Fruit fly (Drosophila melanogaster) whole organism, prepupa: ENCODE results near the gene Corp.
A peak's percentile ranks its signal among the peaks of the same experiment; 100 is the strongest.

Experiments used
- Blimp-1 ChIP-seq: fragments of 200-800 bp; sonication (Bioruptor generic); optimal IDR thresholded peaks from 3 replicates; lab custom pipeline; 2017; ENCODE audit warnings: missing biosample characterization, missing genetic modification characterization, mild to moderate bottlenecking, moderate library complexity, missing genetic modification reagents
- CG10631 ChIP-seq: fragments of 200-800 bp; sonication (Bioruptor generic); optimal IDR thresholded peaks from 2 replicates; lab custom pipeline; 2016; ENCODE audit warnings: missing biosample characterization, missing genetic modification characterization
- CG11902 ChIP-seq: fragments of 200-800 bp; sonication (Bioruptor generic); optimal IDR thresholded peaks from 3 replicates; lab custom pipeline; 2016; ENCODE audit warnings: missing biosample characterization, missing genetic modification characterization
- CG1621 ChIP-seq: fragments of 200-800 bp; sonication (Bioruptor generic); optimal IDR thresholded peaks from 3 replicates; lab custom pipeline; 2018; ENCODE audit warnings: missing biosample characterization, mild to moderate bottlenecking, missing genetic modification characterization
- CG3032 ChIP-seq: fragments of 200-800 bp; optimal IDR thresholded peaks from 2 replicates; lab custom pipeline; 2019; ENCODE audit warnings: missing biosample characterization, mild to moderate bottlenecking, missing genetic modification characterization, moderate library complexity
- CG32006 ChIP-seq: fragments of 200-800 bp; sonication (Bioruptor generic); optimal IDR thresholded peaks from 3 replicates; lab custom pipeline; 2017; ENCODE audit warnings: missing biosample characterization, mild to moderate bottlenecking, missing genetic modification characterization
- CG6854 ChIP-seq: fragments of 200-800 bp; sonication (Bioruptor generic); optimal IDR thresholded peaks from 2 replicates; lab custom pipeline; 2017; ENCODE audit warnings: missing biosample characterization, mild to moderate bottlenecking, missing genetic modification characterization
- CG7368 ChIP-seq: fragments of 200-800 bp; sonication (Bioruptor generic); optimal IDR thresholded peaks from 3 replicates; lab custom pipeline; 2016; ENCODE audit warnings: missing biosample characterization, missing genetic modification characterization
- CG8119 ChIP-seq: fragments of 200-800 bp; sonication (Bioruptor generic); IDR thresholded peaks from 3 replicates; pipeline ENCODE4 v1.3.6; 2022; ENCODE audit warnings: missing biosample characterization, missing genetic modification characterization
- CG9139 ChIP-seq: fragments of 200-800 bp; sonication (Bioruptor generic); optimal IDR thresholded peaks from 3 replicates; lab custom pipeline; 2017; ENCODE audit warnings: missing biosample characterization, mild to moderate bottlenecking, missing genetic modification characterization
- Eip78C ChIP-seq: fragments of 200-800 bp; sonication (Bioruptor generic); peaks from one replicate; lab custom pipeline; 2016; ENCODE audit warnings: missing biosample characterization, missing genetic modification characterization
- Hr39 ChIP-seq: fragments of 200-800 bp; sonication (Bioruptor generic); optimal IDR thresholded peaks from 2 replicates; lab custom pipeline; 2016; ENCODE audit warnings: missing biosample characterization, missing genetic modification characterization
- Lpt ChIP-seq: fragments of 200-800 bp; sonication (Bioruptor generic); optimal IDR thresholded peaks from 3 replicates; lab custom pipeline; 2016; ENCODE audit warnings: missing biosample characterization, missing genetic modification characterization
- OdsH ChIP-seq: fragments of 200-800 bp; sonication (Bioruptor generic); optimal IDR thresholded peaks from 3 replicates; lab custom pipeline; 2016; ENCODE audit warnings: missing biosample characterization, missing genetic modification characterization
- Sox14 ChIP-seq: fragments of 200-800 bp; sonication (Bioruptor generic); optimal IDR thresholded peaks from 3 replicates; lab custom pipeline; 2016; ENCODE audit warnings: missing biosample characterization, missing genetic modification characterization
- spab ChIP-seq: fragments of 200-800 bp; sonication (Bioruptor generic); optimal IDR thresholded peaks from 2 replicates; lab custom pipeline; 2017; ENCODE audit warnings: missing biosample characterization, mild to moderate bottlenecking, missing genetic modification characterization, missing genetic modification reagents
- svp ChIP-seq: fragments of 200-800 bp; sonication (Bioruptor generic); peaks from one replicate; lab custom pipeline; 2016; ENCODE audit warnings: missing biosample characterization, missing genetic modification characterization
- topi ChIP-seq: fragments of 200-800 bp; sonication (Bioruptor generic); optimal IDR thresholded peaks from 3 replicates; lab custom pipeline; 2016; ENCODE audit warnings: missing biosample characterization, missing genetic modification characterization
- vri ChIP-seq: fragments of 200-800 bp; sonication (Bioruptor generic); optimal IDR thresholded peaks from 3 replicates; lab custom pipeline; 2016; ENCODE audit warnings: missing biosample characterization, mild to moderate bottlenecking, missing genetic modification characterization

Gene Corp

dm6 chrX:8229918-8230699, 41.1 kb downstream of the Corp start (continued):
- 0 out of 3 replicates have a peak, but pooled peaks have one; percentile 14 for TF ChIP-seq CG8119 (GFP tag; lab: Robert Waterston, UW)
- no peak for TF ChIP-seq svp
- peak; percentile 20 for TF ChIP-seq CG6854
- peak; percentile 34 for TF ChIP-seq CG1621 (tag; lab: Kevin White, UChicago)
- TF ChIP-seq Hr39 (GFP tag; lab: Kevin White, UChicago) = no peak
- no peak for TF ChIP-seq CG11902 (GFP tag; lab: Kevin White, UChicago)
- peak; percentile 79 for TF ChIP-seq Eip78C
- TF ChIP-seq vri (GFP tag; lab: Kevin White, UChicago) = peak; percentile 32
- TF ChIP-seq OdsH (GFP tag; lab: Kevin White, UChicago) = peak; percentile 48
- peak; percentile 60 for TF ChIP-seq CG10631
- TF ChIP-seq Lpt (GFP tag; lab: Kevin White, UChicago) = no peak
- peak; percentile 45 for TF ChIP-seq CG9139 (GFP tag; lab: Kevin White, UChicago)
- peak; percentile 35 for TF ChIP-seq spab
- no peak for TF ChIP-seq CG3032 (tag; lab: Kevin White, UChicago)
- peak; percentile 58 for TF ChIP-seq CG7368 (GFP tag; lab: Kevin White, UChicago)
- TF ChIP-seq Blimp-1 (GFP tag; lab: Kevin White, UChicago) = peak; percentile 13
- peak; percentile 9 for TF ChIP-seq CG32006 (GFP tag; lab: Kevin White, UChicago)
- peak; percentile 39 for TF ChIP-seq topi (GFP tag; lab: Kevin White, UChicago)
- TF ChIP-seq, all 60 proteins: peak for 36

dm6 chrX:8227942-8228341, 43.3 kb downstream of the Corp start:
- no peak for TF ChIP-seq Sox14
- peak; percentile 1 for TF ChIP-seq Eip78C
- TF ChIP-seq, all 60 proteins: peak for 1
